Worm (Caenorhabditis elegans): ENCODE measurements around the gene twk-26.

DNA sequence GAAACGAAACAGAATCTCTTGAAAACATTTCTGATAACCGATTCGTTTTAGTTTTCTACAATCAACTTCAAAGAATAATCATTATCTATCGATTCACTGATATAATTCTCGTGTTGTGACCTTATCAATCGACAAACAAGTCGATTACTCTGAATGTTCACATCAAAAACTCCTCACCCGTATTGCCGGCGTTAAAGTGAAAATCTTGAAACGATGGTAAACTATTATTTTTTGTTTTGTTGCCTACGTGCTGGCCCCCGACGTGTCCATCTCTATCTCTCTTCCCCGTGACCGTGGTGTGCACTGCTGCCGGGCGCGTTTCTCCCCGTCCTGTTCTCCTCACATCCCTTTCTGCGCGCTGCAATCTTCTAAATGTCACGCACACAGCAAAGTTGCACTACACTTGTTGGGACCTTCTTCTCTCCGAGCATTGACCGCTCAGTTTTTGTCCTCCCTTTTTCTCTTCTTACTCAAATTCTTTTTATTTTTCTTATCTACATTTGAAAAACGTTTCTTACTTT, 35.3 kb upstream of the twk-26 start:
- TF ChIP-seq ama-1 (optimal IDR thresholded peaks at IDR 0.05) (no peak), hmg-4 (GFP tag; optimal IDR thresholded peaks at IDR 0.05) (no peak), B0310.2 (tag; optimal IDR thresholded peaks at IDR 0.05) (no peak), tbx-37 (GFP tag; conservative IDR thresholded peaks at IDR 0.05) (no peak), ceh-13 (GFP tag; optimal IDR thresholded peaks at IDR 0.05) (no peak), F13C5.2 (tag; optimal IDR thresholded peaks at IDR 0.05) (no peak), hmbx-1 (tag; optimal IDR thresholded peaks at IDR 0.05) (no peak), flt-1 (GFP tag; IDR thresholded peaks at IDR 0.05) (no peak), aly-1 (tag; optimal IDR thresholded peaks at IDR 0.05) (no peak), ceh-36 (tag; optimal IDR thresholded peaks at IDR 0.05) (no peak)
